Worm (Caenorhabditis elegans): Measurements from ENCODE around the gene F40G12.7.

Gene F40G12.7

ce11 chrV:14279777-14280176, 5.4 kb downstream of the F40G12.7 start, which contains the start of gene srt-33:
Gene srt-33 (minus strand): TSS chrV:14279877.
- TF ChIP-seq C38D4.7 (GFP tag; optimal IDR thresholded peaks at IDR 0.05) (no peak), pat-9 (tag; optimal IDR thresholded peaks at IDR 0.05) (no peak), elt-4 (tag; optimal IDR thresholded peaks at IDR 0.05) (no peak), odd-2 (tag; optimal IDR thresholded peaks at IDR 0.05) (no peak)

- TF ChIP-seq ceh-22 (tag; optimal IDR thresholded peaks at IDR 0.05) (no peak), pqm-1 (tag; optimal IDR thresholded peaks at IDR 0.05) (no peak), ama-1 (optimal IDR thresholded peaks at IDR 0.05) (no peak), lim-6 (tag; optimal IDR thresholded peaks at IDR 0.05) (no peak), mec-3 (tag; optimal IDR thresholded peaks at IDR 0.05; ENCODE audit: borderline replicate concordance) (no peak), zip-5 (tag; optimal IDR thresholded peaks at IDR 0.05) (no peak), ceh-2 (tag; optimal IDR thresholded peaks at IDR 0.05) (no peak), pax-1 (tag; optimal IDR thresholded peaks at IDR 0.05) (no peak), unc-86 (tag; optimal IDR thresholded peaks at IDR 0.05) (no peak)
Measured at ce11 chrV:14282222-14282709, 7.9 kb downstream of the F40G12.7 start, which contains the start of the genes srt-74 and F40G12.9. Gene srt-74 (minus strand): TSS chrV:14282322. Gene F40G12.9 (plus strand): TSS chrV:14282659.

ce11 chrV:14283241-14283640, 8.9 kb downstream of the F40G12.7 start, which contains the start of gene F40G12.10:
Gene F40G12.10 (plus strand): TSS chrV:14283541.
- TF ChIP-seq elt-2 (tag; optimal IDR thresholded peaks at IDR 0.05) (no peak), sdc-2 (tag; optimal IDR thresholded peaks at IDR 0.05) (no peak), lin-11 (tag; optimal IDR thresholded peaks at IDR 0.05) (no peak), ceh-30 (tag; optimal IDR thresholded peaks at IDR 0.05) (no peak), hlh-15 (tag; optimal IDR thresholded peaks at IDR 0.05) (no peak), unc-42 (tag; optimal IDR thresholded peaks at IDR 0.05) (no peak), fax-1 (tag; optimal IDR thresholded peaks at IDR 0.05) (no peak)

ce11 chrV:14285803-14286202, 11.4 kb downstream of the F40G12.7 start, which contains the start of gene F40G12.11:
Gene F40G12.11 (plus strand): TSS chrV:14286171.
- no peak for TF ChIP-seq ttx-3 (tag; optimal IDR thresholded peaks at IDR 0.05)
- no peak for TF ChIP-seq elt-2 (tag; optimal IDR thresholded peaks at IDR 0.05)
- TF ChIP-seq T23F11.4 (GFP tag; optimal IDR thresholded peaks at IDR 0.05) = no peak
- TF ChIP-seq lim-6 (tag; optimal IDR thresholded peaks at IDR 0.05) = no peak
- no peak for TF ChIP-seq pha-2 (tag; optimal IDR thresholded peaks at IDR 0.05)

ce11 chrV:14289363-14289762, 15.0 kb downstream of the F40G12.7 start, which contains the start of gene F14D7.1:
Gene F14D7.1 (minus strand): TSS chrV:14289463.
- TF ChIP-seq ttx-3 (tag; optimal IDR thresholded peaks at IDR 0.05) = no peak
- no peak for TF ChIP-seq nhr-232 (tag; optimal IDR thresholded peaks at IDR 0.05)
- TF ChIP-seq ceh-24 (tag; optimal IDR thresholded peaks at IDR 0.05) = no peak
- TF ChIP-seq ceh-19 (GFP tag; optimal IDR thresholded peaks at IDR 0.05) = no peak
- no peak for TF ChIP-seq zip-5 (tag; optimal IDR thresholded peaks at IDR 0.05)
- no peak for TF ChIP-seq ztf-16 (tag; optimal IDR thresholded peaks at IDR 0.05)
- no peak for TF ChIP-seq nfya-1 (tag; optimal IDR thresholded peaks at IDR 0.05)
- no peak for TF ChIP-seq unc-86 (tag; optimal IDR thresholded peaks at IDR 0.05)
- no peak for TF ChIP-seq ets-4 (tag; optimal IDR thresholded peaks at IDR 0.05)
- TF ChIP-seq pag-3 (tag; optimal IDR thresholded peaks at IDR 0.05; ENCODE audit: borderline replicate concordance) = no peak
- TF ChIP-seq pax-1 (tag; optimal IDR thresholded peaks at IDR 0.05) = no peak
- TF ChIP-seq madf-2 (tag; optimal IDR thresholded peaks at IDR 0.05) = no peak
- no peak for TF ChIP-seq dve-1 (tag; optimal IDR thresholded peaks at IDR 0.05)
- no peak for TF ChIP-seq ama-1 (optimal IDR thresholded peaks at IDR 0.05)
- no peak for TF ChIP-seq ceh-31 (tag; optimal IDR thresholded peaks at IDR 0.05)
- TF ChIP-seq hlh-15 (tag; optimal IDR thresholded peaks at IDR 0.05) = no peak
- no peak for TF ChIP-seq ceh-9 (tag; optimal IDR thresholded peaks at IDR 0.05)
- no peak for TF ChIP-seq ceh-6 (GFP tag; optimal IDR thresholded peaks at IDR 0.05)
